Fruit fly (Drosophila melanogaster): ENCODE measurements around the gene mbt.

mbt gene

dm6 chrX:16595411-16595810 lies 15.1 kb upstream of the mbt start:
- no peak for TF ChIP-seq CG17801 (GFP tag; optimal IDR thresholded peaks at IDR 0.05; ENCODE audit: partially characterized antibody)

- TF ChIP-seq CG17801 (GFP tag; optimal IDR thresholded peaks at IDR 0.05; ENCODE audit: partially characterized antibody), result no peak
These were observed 14.2 kb upstream of the mbt start for dm6 chrX:16596250-16596793.

dm6 chrX:16598336-16598977 lies 12.0 kb upstream of the mbt start:
- peak; percentile 23 for TF ChIP-seq CG17801 (GFP tag; optimal IDR thresholded peaks at IDR 0.05; ENCODE audit: partially characterized antibody)

- peak; percentile 60 for TF ChIP-seq CG17801 (GFP tag; optimal IDR thresholded peaks at IDR 0.05; ENCODE audit: partially characterized antibody)
These were observed 11.4 kb upstream of the mbt start, which contains the start of the genes CG9784 and Nup153 for dm6 chrX:16598978-16599664. TSS of gene CG9784 (minus strand) at chrX:16599215. TSS of gene Nup153 (plus strand) at chrX:16599241.

dm6 chrX:16599770-16600169 lies 10.7 kb upstream of the mbt start:
- TF ChIP-seq CG17801 (GFP tag; optimal IDR thresholded peaks at IDR 0.05; ENCODE audit: partially characterized antibody), result no peak

- TF ChIP-seq CG17801 (GFP tag; optimal IDR thresholded peaks at IDR 0.05; ENCODE audit: partially characterized antibody), result no peak
These were observed 2.7 kb upstream of the mbt start for dm6 chrX:16607828-16608227.

- no peak for TF ChIP-seq CG17801 (GFP tag; optimal IDR thresholded peaks at IDR 0.05; ENCODE audit: partially characterized antibody)
These were observed 6.6 kb downstream of the mbt start for dm6 chrX:16616773-16617738.

- TF ChIP-seq CG17801 (GFP tag; optimal IDR thresholded peaks at IDR 0.05; ENCODE audit: partially characterized antibody), result no peak
These were observed 8.2 kb downstream of the mbt start for dm6 chrX:16618724-16619123.

dm6 chrX:16621462-16621861 lies 11.0 kb downstream of the mbt start, which contains the start of gene CG9782:
TSS of gene CG9782 (minus strand) at chrX:16621589.
- TF ChIP-seq CG17801 (GFP tag; optimal IDR thresholded peaks at IDR 0.05; ENCODE audit: partially characterized antibody), result no peak

- TF ChIP-seq CG17801 (GFP tag; optimal IDR thresholded peaks at IDR 0.05; ENCODE audit: partially characterized antibody), result no peak
These were observed 13.0 kb downstream of the mbt start for dm6 chrX:16623524-16623923.

- no peak for TF ChIP-seq CG17801 (GFP tag; optimal IDR thresholded peaks at IDR 0.05; ENCODE audit: partially characterized antibody)
These were observed 14.0 kb downstream of the mbt start for dm6 chrX:16624519-16624918.

- no peak for TF ChIP-seq CG17801 (GFP tag; optimal IDR thresholded peaks at IDR 0.05; ENCODE audit: partially characterized antibody)
These were observed 21.6 kb downstream of the mbt start, which contains the start of gene CG9777 for dm6 chrX:16632135-16632534. TSS of gene CG9777 (minus strand) at chrX:16632235.

- TF ChIP-seq CG17801 (GFP tag; optimal IDR thresholded peaks at IDR 0.05; ENCODE audit: partially characterized antibody), result no peak
These were observed 22.9 kb downstream of the mbt start for dm6 chrX:16633181-16633957.

dm6 chrX:16637106-16637590 lies 26.7 kb downstream of the mbt start, which contains the start of gene Rok:
TSS of gene Rok (minus strand) at chrX:16637414.
- no peak for TF ChIP-seq CG17801 (GFP tag; optimal IDR thresholded peaks at IDR 0.05; ENCODE audit: partially characterized antibody)

Measured in ovary, adult (tissue).